Worm (Caenorhabditis elegans) whole organism, L1 larva: Measurements from ENCODE around the gene R74.2.

Experiments used
- alr-1 ChIP-seq: fragments of 200-800 bp; sonication (Bioruptor generic); optimal IDR thresholded peaks from 2 replicates; lab custom pipeline; 2018; ENCODE audit warnings: borderline replicate concordance, mild to moderate bottlenecking, missing genetic modification characterization, missing compliant biosample characterization
- blmp-1 ChIP-seq: fragments of 150-350 bp; optimal IDR thresholded peaks from 2 replicates; lab custom pipeline; 2014; ENCODE audit warnings: missing biosample characterization, missing genetic modification characterization
- ceh-8 ChIP-seq: fragments of 200-800 bp; sonication (Bioruptor generic); optimal IDR thresholded peaks from 2 replicates; lab custom pipeline; 2018; ENCODE audit warnings: mild to moderate bottlenecking, missing genetic modification characterization, moderate library complexity, missing compliant biosample characterization
- ceh-82 ChIP-seq, 3 experiments: fragments of 150-350 bp in 1 of 3; sonication (generic microtip) in 2 of 3; optimal IDR thresholded peaks; 2 replicates each; lab custom pipeline; 2014 to 2017; ENCODE audit warnings: missing biosample characterization in 3 of 3, missing genetic modification characterization in 3 of 3
- ceh-90 ChIP-seq: sonication (generic microtip); optimal IDR thresholded peaks from 2 replicates; lab custom pipeline; 2016; ENCODE audit warnings: missing genetic modification characterization, missing compliant biosample characterization
- egl-27 ChIP-seq, 2 experiments: fragments of 150-350 bp in 1 of 2; sonication (generic microtip); optimal IDR thresholded peaks; 3 replicates each; lab custom pipeline; 2017 to 2018; ENCODE audit warnings: missing biosample characterization in 2 of 2, missing genetic modification characterization in 2 of 2, missing genetic modification reagents in 2 of 2
- elt-2 ChIP-seq: sonication (generic microtip); optimal IDR thresholded peaks from 2 replicates; lab custom pipeline; 2016; ENCODE audit warnings: missing genetic modification characterization, mild to moderate bottlenecking, inconsistent platforms, missing compliant biosample characterization, missing genetic modification reagents
- elt-3 ChIP-seq, 6 experiments: fragments of 150-350 bp in 1 of 6; sonication (generic microtip); optimal IDR thresholded peaks; 2 replicates each; lab custom pipeline; 2017 to 2018; ENCODE audit warnings: missing biosample characterization in 6 of 6, missing genetic modification characterization in 6 of 6, inconsistent platforms in 1 of 6
- ets-5 ChIP-seq: fragments of 200-800 bp; sonication (Bioruptor generic); IDR thresholded peaks from 2 replicates; pipeline ENCODE4 v1.3.6; 2022; ENCODE audit warnings: missing genetic modification characterization, missing compliant biosample characterization
- fkh-8 ChIP-seq: sonication (generic microtip); optimal IDR thresholded peaks from 2 replicates; lab custom pipeline; 2016; ENCODE audit warnings: mild to moderate bottlenecking, missing genetic modification characterization, missing compliant biosample characterization
- hpl-2 ChIP-seq: fragments of 150-350 bp; optimal IDR thresholded peaks from 2 replicates; lab custom pipeline; 2014; ENCODE audit warnings: missing biosample characterization, missing genetic modification reagents, missing genetic modification characterization
- isw-1 ChIP-seq: fragments of 200-800 bp; sonication (Bioruptor generic); IDR thresholded peaks from 2 replicates; pipeline ENCODE4 v1.3.6; 2022; ENCODE audit warnings: missing genetic modification characterization, missing compliant biosample characterization
- jun-1 ChIP-seq: fragments of 150-350 bp; optimal IDR thresholded peaks from 2 replicates; lab custom pipeline; 2014; ENCODE audit warnings: missing biosample characterization, missing genetic modification reagents, missing genetic modification characterization
- lin-35 ChIP-seq, 2 experiments: fragments of 150-350 bp; optimal IDR thresholded peaks; 2 replicates each; lab custom pipeline; 2014; ENCODE audit warnings: missing biosample characterization in 2 of 2, missing genetic modification characterization in 2 of 2, missing genetic modification reagents in 2 of 2
- mab-9 ChIP-seq: fragments of 200-800 bp; sonication (Bioruptor generic); IDR thresholded peaks from 2 replicates; pipeline ENCODE4 v1.3.6; 2022; ENCODE audit warnings: missing genetic modification reagents, missing genetic modification characterization, missing compliant biosample characterization
- mef-2 ChIP-seq: fragments of 150-350 bp; optimal IDR thresholded peaks from 2 replicates; lab custom pipeline; 2014; ENCODE audit warnings: missing biosample characterization, missing genetic modification characterization
- nhr-19 ChIP-seq: fragments of 200-800 bp; sonication (Bioruptor generic); conservative IDR thresholded peaks from 2 replicates; pipeline ENCODE4 v1.3.6; 2022; ENCODE audit warnings: missing genetic modification characterization, missing compliant biosample characterization
- nhr-237 ChIP-seq: fragments of 150-350 bp; optimal IDR thresholded peaks from 2 replicates; lab custom pipeline; 2014; ENCODE audit warnings: missing biosample characterization, missing genetic modification characterization
- nhr-47 ChIP-seq: sonication (generic microtip); optimal IDR thresholded peaks from 2 replicates; lab custom pipeline; 2016; ENCODE audit warnings: mild to moderate bottlenecking, missing genetic modification characterization, moderate library complexity, missing compliant biosample characterization
- nhr-84 ChIP-seq: sonication (generic microtip); optimal IDR thresholded peaks from 2 replicates; lab custom pipeline; 2017; ENCODE audit warnings: missing biosample characterization, missing genetic modification characterization
- nhr-85 ChIP-seq: sonication (generic microtip); peaks from one replicate; lab custom pipeline; 2016; ENCODE audit warnings: missing genetic modification characterization, inconsistent platforms, missing compliant biosample characterization
- nhr-90 ChIP-seq: sonication (generic microtip); optimal IDR thresholded peaks from 2 replicates; lab custom pipeline; 2016; ENCODE audit warnings: mild to moderate bottlenecking, missing genetic modification characterization, missing compliant biosample characterization; ENCODE audit not compliant: poor library complexity
- rnt-1 ChIP-seq: sonication (generic microtip); optimal IDR thresholded peaks from 2 replicates; lab custom pipeline; 2016; ENCODE audit warnings: mild to moderate bottlenecking, missing genetic modification characterization, moderate library complexity, missing compliant biosample characterization
- snu-23 ChIP-seq: sonication (generic microtip); optimal IDR thresholded peaks from 2 replicates; lab custom pipeline; 2016; ENCODE audit warnings: missing genetic modification characterization, missing compliant biosample characterization
- sox-4 ChIP-seq: sonication (generic microtip); optimal IDR thresholded peaks from 2 replicates; lab custom pipeline; 2016; ENCODE audit warnings: missing genetic modification characterization, missing compliant biosample characterization
- sptf-1 ChIP-seq: fragments of 150-350 bp; optimal IDR thresholded peaks from 2 replicates; lab custom pipeline; 2014; ENCODE audit warnings: missing biosample characterization, missing genetic modification characterization
- unc-130 ChIP-seq: fragments of 150-350 bp; optimal IDR thresholded peaks from 2 replicates; lab custom pipeline; 2017; ENCODE audit warnings: missing biosample characterization, missing genetic modification characterization, inconsistent platforms
- unc-30 ChIP-seq: sonication (generic microtip); optimal IDR thresholded peaks from 2 replicates; lab custom pipeline; 2017; ENCODE audit warnings: missing biosample characterization, missing genetic modification characterization
- zag-1 ChIP-seq: fragments of 150-350 bp; optimal IDR thresholded peaks from 2 replicates; lab custom pipeline; 2014; ENCODE audit warnings: missing biosample characterization, missing genetic modification characterization
- zip-4 ChIP-seq: fragments of 200-800 bp; sonication (Bioruptor generic); optimal IDR thresholded peaks from 2 replicates; lab custom pipeline; 2018; ENCODE audit warnings: mild to moderate bottlenecking, missing genetic modification characterization, moderate library complexity, missing compliant biosample characterization
- ztf-11 ChIP-seq, 2 experiments: sonication (generic microtip); optimal IDR thresholded peaks; 2 replicates each; lab custom pipeline; 2016 to 2017; ENCODE audit warnings: missing genetic modification characterization in 2 of 2, missing biosample characterization in 1 of 2, missing compliant biosample characterization in 1 of 2

R74.2 gene

ce11 chrIII:4237660-4238059, 49.7 kb downstream of the R74.2 start (continued):
- TF ChIP-seq ceh-8 (GFP tag; lab: Kevin White, UChicago): peak; percentile 81
- peak; percentile 79 for TF ChIP-seq sox-4
- TF ChIP-seq fkh-8 (tag; lab: Kevin White, UChicago): peak; percentile 97
- peak; percentile 94 for TF ChIP-seq jun-1 (tag; lab: Kevin White, UChicago)
- peak; percentile 57 for TF ChIP-seq mef-2 (tag; lab: Kevin White, UChicago)
- no peak for TF ChIP-seq sptf-1 (tag; lab: Kevin White, UChicago)
- peak; percentile 91 for TF ChIP-seq rnt-1 (tag; lab: Kevin White, UChicago)
- TF ChIP-seq blmp-1: peak; percentile 89
- TF ChIP-seq nhr-19 (GFP tag; lab: Robert Waterston, UW): peak; percentile 89
- peak; percentile 61 to 94 for TF ChIP-seq egl-27 (tag; optimal IDR thresholded peaks at IDR 0.05; lab: Kevin White, UChicago)
- peak; percentile 99 for TF ChIP-seq nhr-85 (tag; lab: Kevin White, UChicago)
- peak; percentile 49 for TF ChIP-seq zip-4
- TF ChIP-seq nhr-237 (tag; lab: Kevin White, UChicago): peak; percentile 93
- peak; percentile 91 for TF ChIP-seq nhr-90 (tag; lab: Kevin White, UChicago)
- TF ChIP-seq nhr-84 (tag; lab: Kevin White, UChicago): no peak
- TF ChIP-seq isw-1 (GFP tag; lab: Robert Waterston, UW): peak; percentile 77
- peak; percentile 72 to 79 (median 79) for TF ChIP-seq ceh-82 (tag; optimal IDR thresholded peaks at IDR 0.05; lab: Kevin White, UChicago)
- TF ChIP-seq lin-35 (GFP tag; optimal IDR thresholded peaks at IDR 0.05; lab: Kevin White, UChicago): peak; percentile 79 to 87
- peak; percentile 97 for TF ChIP-seq snu-23
- TF ChIP-seq hpl-2 (GFP tag; lab: Kevin White, UChicago): peak; percentile 72
- TF ChIP-seq ztf-11 (tag; optimal IDR thresholded peaks at IDR 0.05; lab: Kevin White, UChicago): no peak
- peak in 4 of 6 experiments; percentile 42 to 75 (median 66) for TF ChIP-seq elt-3 (tag; optimal IDR thresholded peaks at IDR 0.05; lab: Kevin White, UChicago)
- TF ChIP-seq elt-2 (tag; lab: Kevin White, UChicago): peak; percentile 90
- no peak for TF ChIP-seq unc-30 (tag; lab: Kevin White, UChicago)
- TF ChIP-seq nhr-47: peak; percentile 94
- TF ChIP-seq unc-130 (tag; lab: Kevin White, UChicago): peak; percentile 69
- no peak for TF ChIP-seq alr-1 (tag; lab: Kevin White, UChicago)
- TF ChIP-seq ets-5 (GFP tag; lab: Robert Waterston, UW): no peak
- 0 out of 2 replicates have a peak, but pooled peaks have one; percentile 25 for TF ChIP-seq mab-9
- no peak for TF ChIP-seq ceh-90 (tag; lab: Kevin White, UChicago)
- TF ChIP-seq zag-1 (tag; lab: Kevin White, UChicago): no peak
